Worm (Caenorhabditis elegans) whole organism, young adult: ENCODE results near the gene acy-4.

Experiments used
- C06A6.2 ChIP-seq: fragments of 200-800 bp; sonication (Bioruptor generic); conservative IDR thresholded peaks from 2 replicates; pipeline ENCODE4 v1.3.6; 2022; ENCODE audit warnings: missing genetic modification characterization, missing compliant biosample characterization
- C17E4.6 ChIP-seq: fragments of 200-800 bp; sonication (Bioruptor generic); IDR thresholded peaks from 2 replicates; pipeline ENCODE4 v1.3.6; 2022; ENCODE audit warnings: missing genetic modification reagents, missing genetic modification characterization, missing compliant biosample characterization
- F10E7.11 ChIP-seq: sonication (generic microtip); optimal IDR thresholded peaks from 2 replicates; lab custom pipeline; 2017; ENCODE audit warnings: mild to moderate bottlenecking, missing genetic modification characterization, moderate library complexity, missing compliant biosample characterization
- F23B12.7 ChIP-seq: sonication (generic microtip); optimal IDR thresholded peaks from 2 replicates; lab custom pipeline; 2017; ENCODE audit warnings: missing genetic modification characterization, mild to moderate bottlenecking, missing compliant biosample characterization, antibody characterized with exemption, moderate library complexity; ENCODE audit not compliant: insufficient read depth
- F37B4.10 ChIP-seq: fragments of 200-800 bp; sonication (Bioruptor generic); IDR thresholded peaks from 2 replicates; pipeline ENCODE4 v1.3.6; 2022; ENCODE audit warnings: missing genetic modification characterization, missing compliant biosample characterization
- F39B2.1 ChIP-seq: fragments of 200-800 bp; sonication (Bioruptor generic); IDR thresholded peaks from 2 replicates; pipeline ENCODE4 v1.3.6; 2022; ENCODE audit warnings: missing genetic modification reagents, missing genetic modification characterization, missing compliant biosample characterization
- F57C9.4 ChIP-seq: sonication (generic microtip); optimal IDR thresholded peaks from 2 replicates; lab custom pipeline; 2017; ENCODE audit warnings: mild to moderate bottlenecking, missing genetic modification characterization, missing compliant biosample characterization
- T07F8.4 ChIP-seq: sonication (generic microtip); optimal IDR thresholded peaks from 2 replicates; lab custom pipeline; 2016; ENCODE audit warnings: mild to moderate bottlenecking, missing genetic modification characterization, moderate library complexity, missing compliant biosample characterization
- Y56A3A.18 ChIP-seq: fragments of 200-800 bp; sonication (Bioruptor generic); IDR thresholded peaks from 2 replicates; pipeline ENCODE4 v1.3.6; 2022; ENCODE audit warnings: missing genetic modification reagents, missing genetic modification characterization, missing compliant biosample characterization
- Y79H2A.3 ChIP-seq: fragments of 200-800 bp; sonication (Bioruptor generic); conservative IDR thresholded peaks from 2 replicates; pipeline ENCODE4 v1.3.6; 2022; ENCODE audit warnings: missing genetic modification reagents, missing genetic modification characterization, missing compliant biosample characterization
- Y95B8A.8 ChIP-seq: fragments of 200-800 bp; sonication (Bioruptor generic); IDR thresholded peaks from 2 replicates; pipeline ENCODE4 v1.3.6; 2022; ENCODE audit warnings: missing genetic modification reagents, missing genetic modification characterization, missing compliant biosample characterization
- akir-1 ChIP-seq: fragments of 200-800 bp; sonication (Bioruptor generic); optimal IDR thresholded peaks from 2 replicates; lab custom pipeline; 2018; ENCODE audit warnings: mild to moderate bottlenecking, missing genetic modification characterization, moderate library complexity, missing compliant biosample characterization
- ama-1 ChIP-seq, 3 experiments: fragments of 150-350 bp in 1 of 3; sonication (generic microtip) in 2 of 3; optimal IDR thresholded peaks; 2 replicates each; lab custom pipeline; 2014 to 2018; ENCODE audit warnings: missing biosample characterization in 2 of 3, missing genetic modification characterization in 2 of 3, missing genetic modification reagents in 2 of 3
- atf-7 ChIP-seq: sonication (generic microtip); optimal IDR thresholded peaks from 2 replicates; lab custom pipeline; 2017; ENCODE audit warnings: mild to moderate bottlenecking, missing genetic modification characterization, missing compliant biosample characterization
- bed-2 ChIP-seq: fragments of 200-800 bp; sonication (Bioruptor generic); IDR thresholded peaks from 2 replicates; pipeline ENCODE4 v1.3.6; 2022; ENCODE audit warnings: missing genetic modification reagents, missing genetic modification characterization, missing compliant biosample characterization
- ccch-3 ChIP-seq: fragments of 200-800 bp; sonication (Bioruptor generic); optimal IDR thresholded peaks from 2 replicates; lab custom pipeline; 2018; ENCODE audit warnings: mild to moderate bottlenecking, missing genetic modification characterization, missing compliant biosample characterization
- cebp-2 ChIP-seq: fragments of 200-800 bp; sonication (Bioruptor generic); IDR thresholded peaks from 2 replicates; pipeline ENCODE4 v1.3.6; 2022; ENCODE audit warnings: missing genetic modification characterization, missing compliant biosample characterization
- ceh-27 ChIP-seq: fragments of 200-800 bp; sonication (Bioruptor generic); optimal IDR thresholded peaks from 2 replicates; lab custom pipeline; 2018; ENCODE audit warnings: mild to moderate bottlenecking, missing genetic modification characterization, moderate library complexity, missing compliant biosample characterization
- ceh-58 ChIP-seq: fragments of 200-800 bp; sonication (Bioruptor generic); IDR thresholded peaks from 2 replicates; pipeline ENCODE4 v1.3.6; 2022; ENCODE audit warnings: missing genetic modification characterization, missing compliant biosample characterization
- ceh-79 ChIP-seq: sonication (generic microtip); optimal IDR thresholded peaks from 2 replicates; lab custom pipeline; 2017; ENCODE audit warnings: mild to moderate bottlenecking, missing genetic modification characterization, missing compliant biosample characterization
- dpff-1 ChIP-seq: sonication (generic microtip); optimal IDR thresholded peaks from 2 replicates; lab custom pipeline; 2017; ENCODE audit warnings: mild to moderate bottlenecking, missing genetic modification characterization, missing compliant biosample characterization
- dpl-1 ChIP-seq: fragments of 150-350 bp; optimal IDR thresholded peaks from 2 replicates; lab custom pipeline; 2014; ENCODE audit warnings: missing biosample characterization, missing genetic modification reagents, missing genetic modification characterization
- efl-1 ChIP-seq: fragments of 150-350 bp; optimal IDR thresholded peaks from 2 replicates; lab custom pipeline; 2014; ENCODE audit warnings: missing biosample characterization, missing genetic modification reagents, missing genetic modification characterization
- egrh-3 ChIP-seq: fragments of 200-800 bp; sonication (Bioruptor generic); IDR thresholded peaks from 2 replicates; pipeline ENCODE4 v1.3.6; 2022; ENCODE audit warnings: missing genetic modification reagents, missing genetic modification characterization, missing compliant biosample characterization
- fkh-3 ChIP-seq: sonication (generic microtip); optimal IDR thresholded peaks from 2 replicates; lab custom pipeline; 2016; ENCODE audit warnings: mild to moderate bottlenecking, missing genetic modification characterization, missing compliant biosample characterization
- him-1 ChIP-seq: sonication (generic microtip); optimal IDR thresholded peaks from 2 replicates; lab custom pipeline; 2016; ENCODE audit warnings: missing genotype, missing genetic modification reagents, missing genetic modification characterization, missing compliant biosample characterization
- hmg-20 ChIP-seq: fragments of 200-800 bp; sonication (Bioruptor generic); IDR thresholded peaks from 2 replicates; pipeline ENCODE4 v1.3.6; 2022; ENCODE audit warnings: missing genetic modification reagents, missing genetic modification characterization, missing compliant biosample characterization
- hrde-1 ChIP-seq: sonication (generic microtip); optimal IDR thresholded peaks from 2 replicates; lab custom pipeline; 2016; ENCODE audit warnings: missing genetic modification characterization, mild to moderate bottlenecking, missing compliant biosample characterization, moderate library complexity, missing genotype, missing genetic modification reagents, borderline replicate concordance
- lag-1 ChIP-seq: fragments of 200-800 bp; sonication (Bioruptor generic); IDR thresholded peaks from 2 replicates; pipeline ENCODE4 v1.3.6; 2022; ENCODE audit warnings: missing genetic modification reagents, missing genetic modification characterization, missing compliant biosample characterization
- let-526 ChIP-seq: fragments of 200-800 bp; sonication (Bioruptor generic); IDR thresholded peaks from 2 replicates; pipeline ENCODE4 v1.3.6; 2022; ENCODE audit warnings: missing genetic modification reagents, missing genetic modification characterization, missing compliant biosample characterization
- lin-35 ChIP-seq, 3 experiments: fragments of 150-350 bp in 2 of 3; sonication (generic microtip) in 1 of 3; optimal IDR thresholded peaks; 2 replicates each; lab custom pipeline; 2014 to 2018; ENCODE audit warnings: missing biosample characterization in 3 of 3, missing genetic modification characterization in 3 of 3, missing genetic modification reagents in 3 of 3
- lin-54 ChIP-seq: fragments of 200-800 bp; sonication (Bioruptor generic); optimal IDR thresholded peaks from 2 replicates; lab custom pipeline; 2018; ENCODE audit warnings: mild to moderate bottlenecking, missing genetic modification characterization, missing compliant biosample characterization
- madf-3 ChIP-seq: fragments of 200-800 bp; sonication (Bioruptor generic); IDR thresholded peaks from 2 replicates; pipeline ENCODE4 v1.3.6; 2022; ENCODE audit warnings: missing genetic modification reagents, missing genetic modification characterization, missing compliant biosample characterization
- madf-6 ChIP-seq: fragments of 200-800 bp; sonication (Bioruptor generic); IDR thresholded peaks from 2 replicates; pipeline ENCODE4 v1.3.6; 2022; ENCODE audit warnings: missing genetic modification reagents, missing genetic modification characterization, missing compliant biosample characterization
- mes-4 ChIP-seq: sonication (generic microtip); optimal IDR thresholded peaks from 2 replicates; lab custom pipeline; 2016; ENCODE audit warnings: missing genotype, missing genetic modification characterization, missing compliant biosample characterization
- nfya-2 ChIP-seq: fragments of 200-800 bp; sonication (Bioruptor generic); IDR thresholded peaks from 2 replicates; pipeline ENCODE4 v1.3.6; 2022; ENCODE audit warnings: missing genetic modification reagents, missing genetic modification characterization, missing compliant biosample characterization
- nfyb-1 ChIP-seq: fragments of 200-800 bp; sonication (Bioruptor generic); IDR thresholded peaks from 2 replicates; pipeline ENCODE4 v1.3.6; 2022; ENCODE audit warnings: missing genetic modification reagents, missing genetic modification characterization, missing compliant biosample characterization
- rcor-1 ChIP-seq: fragments of 200-800 bp; sonication (Bioruptor generic); IDR thresholded peaks from 2 replicates; pipeline ENCODE4 v1.3.6; 2022; ENCODE audit warnings: missing genetic modification reagents, missing genetic modification characterization, missing compliant biosample characterization
- rec-8 ChIP-seq, 2 experiments: sonication (generic microtip); optimal IDR thresholded peaks; 2 replicates each; lab custom pipeline; 2016; ENCODE audit warnings: mild to moderate bottlenecking in 2 of 2, missing genetic modification characterization in 2 of 2, missing genetic modification reagents in 2 of 2, missing genotype in 2 of 2, missing biosample characterization in 1 of 2, missing compliant biosample characterization in 1 of 2, moderate library complexity in 1 of 2
- snpc-4 ChIP-seq, 5 experiments: fragments of 150-350 bp in 1 of 5; sonication (generic microtip) in 4 of 5; optimal IDR thresholded peaks; 2 replicates each; lab custom pipeline; 2014 to 2018; ENCODE audit warnings: missing genetic modification characterization in 5 of 5, missing biosample characterization in 3 of 5, antibody characterized with exemption in 2 of 5, mild to moderate bottlenecking in 2 of 5, missing compliant biosample characterization in 2 of 5, missing genotype in 2 of 5, moderate library complexity in 2 of 5, missing genetic modification reagents in 1 of 5
- somi-1 ChIP-seq: fragments of 200-800 bp; sonication (Bioruptor generic); optimal IDR thresholded peaks from 2 replicates; lab custom pipeline; 2018; ENCODE audit warnings: mild to moderate bottlenecking, missing genetic modification characterization, missing compliant biosample characterization
- sptf-2 ChIP-seq: fragments of 200-800 bp; sonication (Bioruptor generic); optimal IDR thresholded peaks from 2 replicates; lab custom pipeline; 2018; ENCODE audit warnings: mild to moderate bottlenecking, missing genetic modification characterization, missing compliant biosample characterization
- tbp1 ChIP-seq: fragments of 200-800 bp; sonication (Bioruptor generic); optimal IDR thresholded peaks from 2 replicates; lab custom pipeline; 2018; ENCODE audit warnings: mild to moderate bottlenecking, missing genetic modification characterization, missing compliant biosample characterization
- unc-62 ChIP-seq: fragments of 150-350 bp; optimal IDR thresholded peaks from 2 replicates; lab custom pipeline; 2014; ENCODE audit warnings: missing biosample characterization, missing genetic modification reagents, missing genetic modification characterization
- zim-3 ChIP-seq: sonication (generic microtip); optimal IDR thresholded peaks from 2 replicates; lab custom pipeline; 2017; ENCODE audit warnings: mild to moderate bottlenecking, missing genetic modification characterization, moderate library complexity, missing compliant biosample characterization
- ztf-18 ChIP-seq: sonication (generic microtip); optimal IDR thresholded peaks from 2 replicates; lab custom pipeline; 2016; ENCODE audit warnings: missing genotype, mild to moderate bottlenecking, missing genetic modification characterization, missing compliant biosample characterization
- ztf-25 ChIP-seq: fragments of 200-800 bp; sonication (Bioruptor generic); IDR thresholded peaks from 2 replicates; pipeline ENCODE4 v1.3.6; 2022; ENCODE audit warnings: missing genetic modification reagents, missing genetic modification characterization, missing compliant biosample characterization

The acy-4 gene

ce11 chrV:5667337-5667736 is 36.6 kb upstream of the acy-4 start (continued):
- TF ChIP-seq lin-54 (GFP tag; lab: Kevin White, UChicago) (peak; percentile 76), madf-6 (GFP tag; lab: Robert Waterston, UW) (peak; percentile 81), nfyb-1 (GFP tag; lab: Robert Waterston, UW) (peak; percentile 65), ceh-58 (peak; percentile 92), ztf-25 (GFP tag; lab: Robert Waterston, UW) (peak; percentile 82; the same call in 1 of the 2 replicates), rcor-1 (GFP tag; lab: Robert Waterston, UW) (peak; percentile 81), ccch-3 (GFP tag; lab: Kevin White, UChicago) (no peak), C17E4.6 (GFP tag; lab: Robert Waterston, UW) (no peak), C06A6.2 (GFP tag; lab: Robert Waterston, UW) (0 out of 2 replicates have a peak, but pooled peaks have one; percentile 34), T07F8.4 (tag; lab: Kevin White, UChicago) (peak; percentile 36), dpl-1 (GFP tag; lab: Kevin White, UChicago) (no peak), zim-3 (tag; lab: Kevin White, UChicago) (peak; percentile 92), hmg-20 (GFP tag; lab: Robert Waterston, UW) (peak; percentile 80; the same call in 1 of the 2 replicates), let-526 (no peak), unc-62 (GFP tag; lab: Kevin White, UChicago) (no peak), ceh-27 (GFP tag; lab: Kevin White, UChicago) (no peak), F57C9.4 (tag; lab: Kevin White, UChicago) (no peak), bed-2 (no peak), tbp1 (GFP tag; lab: Kevin White, UChicago) (peak; percentile 91), sptf-2 (GFP tag; lab: Kevin White, UChicago) (no peak), ceh-79 (tag; lab: Kevin White, UChicago) (peak; percentile 56), somi-1 (GFP tag; lab: Kevin White, UChicago) (no peak), F23B12.7 (tag; lab: Kevin White, UChicago) (no peak), hrde-1 (tag; lab: Kevin White, UChicago) (peak; percentile 84), F10E7.11 (tag; lab: Kevin White, UChicago) (peak; percentile 85), Y95B8A.8 (peak; percentile 53; the same call in 1 of the 2 replicates), F37B4.10 (no peak), ama-1 (optimal IDR thresholded peaks at IDR 0.05; lab: Kevin White, UChicago) (no peak), ama-1 (GFP tag; optimal IDR thresholded peaks at IDR 0.05; lab: Kevin White, UChicago) (peak; percentile 29 to 73), Y56A3A.18 (GFP tag; lab: Robert Waterston, UW) (peak; percentile 60; the same call in 1 of the 2 replicates), dpff-1 (tag; lab: Kevin White, UChicago) (peak; percentile 56), mes-4 (tag; lab: Kevin White, UChicago) (peak; percentile 76), snpc-4 (GFP tag; optimal IDR thresholded peaks at IDR 0.05; lab: Kevin White, UChicago) (peak; percentile 59), snpc-4 (tag; optimal IDR thresholded peaks at IDR 0.05; lab: Kevin White, UChicago) (peak in 1 of 4 experiments; percentile 56), ztf-18 (tag; lab: Kevin White, UChicago) (peak; percentile 56), F39B2.1 (GFP tag; lab: Robert Waterston, UW) (0 out of 2 replicates have a peak, but pooled peaks have one; percentile 64), lag-1 (GFP tag; lab: Robert Waterston, UW) (no peak), lin-35 (GFP tag; optimal IDR thresholded peaks at IDR 0.05; lab: Kevin White, UChicago) (no peak), rec-8 (tag; optimal IDR thresholded peaks at IDR 0.05; lab: Kevin White, UChicago) (peak; percentile 16 to 66), madf-3 (peak; percentile 74; the same call in 1 of the 2 replicates), akir-1 (GFP tag; lab: Kevin White, UChicago) (no peak), nfya-2 (GFP tag; lab: Robert Waterston, UW) (peak; percentile 87; the same call in 1 of the 2 replicates), efl-1 (GFP tag; lab: Kevin White, UChicago) (peak; percentile 13), him-1 (peak; percentile 79), cebp-2 (GFP tag; lab: Robert Waterston, UW) (peak; percentile 94), fkh-3 (tag; lab: Kevin White, UChicago) (peak; percentile 81), atf-7 (peak; percentile 77), Y79H2A.3 (GFP tag; lab: Robert Waterston, UW) (0 out of 2 replicates have a peak, but pooled peaks have one; percentile 34), egrh-3 (no peak)
